Worm (Caenorhabditis elegans): ENCODE measurements around the gene D2096.7.

Gene D2096.7

DNA sequence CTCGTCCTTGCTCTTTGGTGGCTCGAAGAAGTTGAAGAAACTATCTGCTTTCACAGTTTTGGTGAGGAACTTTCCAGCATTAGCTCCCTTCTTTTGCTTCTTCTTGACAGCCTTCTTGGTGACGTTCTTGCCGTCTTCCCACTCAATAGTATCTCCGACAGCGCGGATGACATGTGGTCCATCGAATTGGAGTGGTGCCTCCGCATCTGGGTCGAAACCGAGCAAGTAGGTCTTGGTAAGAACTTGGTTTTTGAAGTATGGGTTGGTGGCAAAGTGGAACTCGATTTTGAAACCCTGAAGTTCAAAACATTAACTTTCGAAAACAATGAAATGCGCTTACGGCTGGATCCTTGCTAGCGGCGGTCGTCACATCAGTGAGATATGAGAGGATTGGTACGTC lies 850 bp upstream of the D2096.7 start:
- TF ChIP-seq ceh-63 (GFP tag; optimal IDR thresholded peaks at IDR 0.05): no peak
- no peak for TF ChIP-seq sup-37 (GFP tag; optimal IDR thresholded peaks at IDR 0.05)
- no peak for TF ChIP-seq tlp-1 (tag; optimal IDR thresholded peaks at IDR 0.05)
- no peak for TF ChIP-seq egl-27 (tag; optimal IDR thresholded peaks at IDR 0.05)
- no peak for TF ChIP-seq xbp-1 (tag; optimal IDR thresholded peaks at IDR 0.05)
- no peak for TF ChIP-seq ceh-82 (tag; optimal IDR thresholded peaks at IDR 0.05)
- TF ChIP-seq mef-2 (tag; optimal IDR thresholded peaks at IDR 0.05): no peak
- TF ChIP-seq sptf-1 (tag; optimal IDR thresholded peaks at IDR 0.05): no peak
- no peak for TF ChIP-seq nhr-28 (tag; optimal IDR thresholded peaks at IDR 0.05)
- no peak for TF ChIP-seq irx-1 (tag; optimal IDR thresholded peaks at IDR 0.05)
- TF ChIP-seq elt-2 (tag; optimal IDR thresholded peaks at IDR 0.05): no peak
- TF ChIP-seq ztf-4 (tag; optimal IDR thresholded peaks at IDR 0.05): no peak
- no peak for TF ChIP-seq nhr-90 (tag; optimal IDR thresholded peaks at IDR 0.05; ENCODE audit: poor library complexity)
- TF ChIP-seq ceh-90 (tag; optimal IDR thresholded peaks at IDR 0.05): no peak
- no peak for TF ChIP-seq hpl-2 (GFP tag; optimal IDR thresholded peaks at IDR 0.05)
- TF ChIP-seq ztf-11 (tag; optimal IDR thresholded peaks at IDR 0.05): no peak
- TF ChIP-seq efl-1 (optimal IDR thresholded peaks at IDR 0.05): no peak
- TF ChIP-seq efl-1 (GFP tag; optimal IDR thresholded peaks at IDR 0.05 in 1 of 2): no peak
- no peak for TF ChIP-seq unc-98 (GFP tag; IDR thresholded peaks at IDR 0.05)
- TF ChIP-seq ets-5 (GFP tag; IDR thresholded peaks at IDR 0.05): no peak
- no peak for TF ChIP-seq hlh-4 (tag; optimal IDR thresholded peaks at IDR 0.05)

DNA sequence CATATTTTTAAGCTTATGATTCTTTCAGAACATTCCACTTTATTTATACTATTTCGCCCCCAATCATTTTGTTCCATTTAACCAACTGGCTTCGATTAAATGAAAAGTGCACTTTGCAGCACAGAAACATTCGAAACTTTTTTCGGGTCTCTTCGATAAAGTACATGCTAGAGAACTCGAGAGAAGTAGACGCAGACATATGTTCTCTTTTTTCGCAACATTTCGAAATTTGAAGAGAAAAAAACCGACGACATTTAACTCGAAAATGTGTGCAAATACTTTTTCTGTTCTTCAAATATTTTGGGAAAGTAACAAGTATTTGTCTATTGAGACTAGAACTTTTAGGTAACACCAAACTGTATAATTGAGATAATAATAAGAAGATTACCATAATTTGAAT lies 507 bp downstream of the D2096.7 start:
- TF ChIP-seq rnt-1 (tag; optimal IDR thresholded peaks at IDR 0.05): peak; percentile 12
- TF ChIP-seq nhr-71 (tag; optimal IDR thresholded peaks at IDR 0.05): peak; percentile 9
- TF ChIP-seq dsc-1 (tag; optimal IDR thresholded peaks at IDR 0.05): peak; percentile 58
- TF ChIP-seq ama-1 (optimal IDR thresholded peaks at IDR 0.05): no peak
- TF ChIP-seq nhr-77 (tag; optimal IDR thresholded peaks at IDR 0.05): peak; percentile 38
- no peak for TF ChIP-seq alr-1 (tag; optimal IDR thresholded peaks at IDR 0.05; ENCODE audit: borderline replicate concordance)
- peak in 1 of 2 experiments; percentile 16 for TF ChIP-seq lin-35 (GFP tag; optimal IDR thresholded peaks at IDR 0.05)
- peak; percentile 36 for TF ChIP-seq mep-1 (tag; optimal IDR thresholded peaks at IDR 0.05)
- no peak for TF ChIP-seq ztf-4 (tag; optimal IDR thresholded peaks at IDR 0.05)
- TF ChIP-seq lin-14 (GFP tag; optimal IDR thresholded peaks at IDR 0.05): peak; percentile 46
- TF ChIP-seq skn-1 (tag; optimal IDR thresholded peaks at IDR 0.05): peak; percentile 72
- TF ChIP-seq egl-27 (tag; optimal IDR thresholded peaks at IDR 0.05): no peak
- no peak for TF ChIP-seq fkh-8 (tag; optimal IDR thresholded peaks at IDR 0.05)
- TF ChIP-seq ceh-82 (tag; optimal IDR thresholded peaks at IDR 0.05): peak in 2 of 3 experiments; percentile 2 to 38
- peak in 1 of 2 experiments; percentile 27 for TF ChIP-seq efl-1 (optimal IDR thresholded peaks at IDR 0.05)
- no peak for TF ChIP-seq efl-1 (GFP tag; optimal IDR thresholded peaks at IDR 0.05 in 1 of 2)
- peak in 1 of 2 experiments; percentile 32 for TF ChIP-seq lsy-2 (tag; optimal IDR thresholded peaks at IDR 0.05)
- TF ChIP-seq nhr-85 (tag): no peak

DNA sequence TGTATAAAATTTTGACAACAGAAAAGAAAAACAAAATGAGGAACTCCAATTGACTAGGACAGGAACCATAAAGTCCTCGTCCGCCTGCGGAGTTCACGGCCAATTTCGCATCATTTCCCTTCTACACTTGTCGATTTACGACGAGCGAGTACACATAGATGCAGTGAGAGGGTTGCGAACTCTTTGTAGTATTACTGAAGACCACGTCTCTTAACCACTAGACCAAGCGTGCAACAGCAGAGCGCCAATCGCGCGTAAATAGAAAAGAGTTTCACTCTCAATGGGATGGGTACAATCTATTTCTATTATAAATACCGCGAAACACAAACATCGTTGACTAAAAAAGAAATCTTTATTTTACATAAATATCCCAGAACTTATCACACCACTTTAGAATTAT lies 2.0 kb downstream of the D2096.7 start:
- peak; percentile 44 for TF ChIP-seq zip-4 (GFP tag; optimal IDR thresholded peaks at IDR 0.05)
- TF ChIP-seq ceh-82 (tag; optimal IDR thresholded peaks at IDR 0.05): peak; percentile 48 to 88 (median 67)
- TF ChIP-seq C34B4.2 (tag; optimal IDR thresholded peaks at IDR 0.05): no peak
- peak; percentile 87 for TF ChIP-seq C16A3.4 (tag; optimal IDR thresholded peaks at IDR 0.05)
- peak; percentile 76 for TF ChIP-seq irx-1 (tag; optimal IDR thresholded peaks at IDR 0.05)
- TF ChIP-seq Y116A8C.19 (tag; optimal IDR thresholded peaks at IDR 0.05; ENCODE audit: borderline replicate concordance): no peak
- peak; percentile 95 for TF ChIP-seq snu-23 (GFP tag; optimal IDR thresholded peaks at IDR 0.05)
- peak; percentile 73 for TF ChIP-seq mab-9 (GFP tag; IDR thresholded peaks at IDR 0.05)
- peak; percentile 91 for TF ChIP-seq nhr-71 (tag; optimal IDR thresholded peaks at IDR 0.05)
- TF ChIP-seq nhr-76 (tag; optimal IDR thresholded peaks at IDR 0.05): no peak
- TF ChIP-seq jun-1 (tag; optimal IDR thresholded peaks at IDR 0.05): peak; percentile 19
- TF ChIP-seq nhr-12 (tag; optimal IDR thresholded peaks at IDR 0.05): no peak
- no peak for TF ChIP-seq sup-37 (GFP tag; optimal IDR thresholded peaks at IDR 0.05)
- peak; percentile 82 for TF ChIP-seq nhr-19 (GFP tag; conservative IDR thresholded peaks at IDR 0.05)
- TF ChIP-seq lin-35 (GFP tag; optimal IDR thresholded peaks at IDR 0.05): peak; percentile 78 to 88
- no peak for TF ChIP-seq ceh-90 (tag; optimal IDR thresholded peaks at IDR 0.05)
- no peak for TF ChIP-seq pag-3 (tag; optimal IDR thresholded peaks at IDR 0.05; ENCODE audit: borderline replicate concordance, insufficient read depth)
- TF ChIP-seq egl-27 (tag; optimal IDR thresholded peaks at IDR 0.05): peak in 1 of 2 experiments; percentile 2
- peak; percentile 94 for TF ChIP-seq mep-1 (tag; optimal IDR thresholded peaks at IDR 0.05)
- no peak for TF ChIP-seq ceh-8 (GFP tag; optimal IDR thresholded peaks at IDR 0.05)
- TF ChIP-seq nhr-11 (tag; optimal IDR thresholded peaks at IDR 0.05): no peak
- no peak for TF ChIP-seq aha-1 (tag; optimal IDR thresholded peaks at IDR 0.05)
- TF ChIP-seq nhr-20 (tag; optimal IDR thresholded peaks at IDR 0.05): peak; percentile 91
- peak; percentile 50 for TF ChIP-seq sox-4 (tag; optimal IDR thresholded peaks at IDR 0.05)

All from whole organism, L1 larva.